Worm (Caenorhabditis elegans): ENCODE data around the gene W02H5.8.

Gene W02H5.8

ce11 chrV:2650980-2651379 lies 1.5 kb downstream of the W02H5.8 start:
- no peak for TF ChIP-seq efl-1 (optimal IDR thresholded peaks at IDR 0.05)
- peak in 1 of 2 experiments; percentile 49 for TF ChIP-seq efl-1 (GFP tag; optimal IDR thresholded peaks at IDR 0.05 in 1 of 2)
- no peak for TF ChIP-seq unc-86 (tag; optimal IDR thresholded peaks at IDR 0.05)

- TF ChIP-seq unc-130 (tag; optimal IDR thresholded peaks at IDR 0.05), result no peak
- TF ChIP-seq sup-37 (GFP tag; optimal IDR thresholded peaks at IDR 0.05), result no peak
- TF ChIP-seq Y116A8C.19 (tag; optimal IDR thresholded peaks at IDR 0.05; ENCODE audit: borderline replicate concordance), result no peak
- no peak for TF ChIP-seq snpc-4 (tag; optimal IDR thresholded peaks at IDR 0.05)
- TF ChIP-seq dsc-1 (tag; optimal IDR thresholded peaks at IDR 0.05), result no peak
- TF ChIP-seq zip-4 (GFP tag; optimal IDR thresholded peaks at IDR 0.05), result no peak
- no peak for TF ChIP-seq fkh-10 (GFP tag; optimal IDR thresholded peaks at IDR 0.05)
- TF ChIP-seq C34B4.2 (tag; optimal IDR thresholded peaks at IDR 0.05), result no peak
- no peak for TF ChIP-seq jun-1 (tag; optimal IDR thresholded peaks at IDR 0.05)
- no peak for TF ChIP-seq lin-35 (GFP tag; optimal IDR thresholded peaks at IDR 0.05)
- TF ChIP-seq ztf-11 (tag; optimal IDR thresholded peaks at IDR 0.05), result no peak
- TF ChIP-seq lin-15B (tag; optimal IDR thresholded peaks at IDR 0.05), result no peak
- no peak for TF ChIP-seq aha-1 (tag; optimal IDR thresholded peaks at IDR 0.05)
- no peak for TF ChIP-seq vab-15 (tag; optimal IDR thresholded peaks at IDR 0.05)
These were observed 5.1 kb downstream of the W02H5.8 start for ce11 chrV:2647222-2647796.

DNA sequence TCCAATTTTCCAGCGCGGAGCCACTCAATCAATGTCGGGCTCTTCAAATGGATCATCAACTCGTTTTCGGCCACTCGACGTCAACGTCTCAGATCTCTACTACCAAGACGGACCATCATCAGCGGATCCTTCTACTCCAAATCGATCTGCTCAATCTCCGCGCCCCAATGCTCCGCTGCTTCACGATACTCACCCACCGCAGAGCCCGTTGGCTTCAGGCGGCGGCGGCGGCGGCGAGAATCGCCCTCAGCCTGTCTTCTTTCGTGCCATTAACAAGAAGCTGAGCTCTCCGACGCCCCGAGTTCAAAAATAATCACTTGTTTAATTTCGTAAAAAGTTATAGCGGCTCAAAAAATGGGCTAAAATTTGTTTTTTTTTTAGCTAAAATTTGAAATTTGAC lies 6.4 kb downstream of the W02H5.8 start:
- TF ChIP-seq unc-130 (tag; optimal IDR thresholded peaks at IDR 0.05) (no peak), pqm-1 (tag; optimal IDR thresholded peaks at IDR 0.05) (no peak), alr-1 (tag; optimal IDR thresholded peaks at IDR 0.05; ENCODE audit: borderline replicate concordance) (no peak), lin-39 (tag; optimal IDR thresholded peaks at IDR 0.05) (no peak), lin-13 (GFP tag; optimal IDR thresholded peaks at IDR 0.05) (no peak), hpl-2 (GFP tag; optimal IDR thresholded peaks at IDR 0.05) (no peak), C04F5.9 (tag; optimal IDR thresholded peaks at IDR 0.05) (no peak), nhr-28 (tag; optimal IDR thresholded peaks at IDR 0.05) (no peak), tlp-1 (tag; optimal IDR thresholded peaks at IDR 0.05) (no peak), ama-1 (optimal IDR thresholded peaks at IDR 0.05) (no peak), zag-1 (tag; optimal IDR thresholded peaks at IDR 0.05) (no peak), dpl-1 (GFP tag; optimal IDR thresholded peaks at IDR 0.05) (no peak), grh-1 (GFP tag; IDR thresholded peaks at IDR 0.05) (no peak), mdl-1 (tag; optimal IDR thresholded peaks at IDR 0.05) (no peak), nhr-71 (tag; optimal IDR thresholded peaks at IDR 0.05) (no peak), tbx-2 (tag; optimal IDR thresholded peaks at IDR 0.05) (no peak), ceh-63 (GFP tag; optimal IDR thresholded peaks at IDR 0.05) (no peak)

ce11 chrV:2639506-2639905 lies 13.0 kb downstream of the W02H5.8 start:
- TF ChIP-seq ceh-88 (GFP tag; IDR thresholded peaks at IDR 0.05) (no peak), nhr-12 (tag; optimal IDR thresholded peaks at IDR 0.05) (no peak), grh-1 (GFP tag; IDR thresholded peaks at IDR 0.05) (no peak), elt-3 (tag; optimal IDR thresholded peaks at IDR 0.05) (no peak), dpl-1 (GFP tag; optimal IDR thresholded peaks at IDR 0.05) (peak in 1 of 3 experiments; percentile 1), efl-1 (optimal IDR thresholded peaks at IDR 0.05) (no peak), efl-1 (GFP tag; optimal IDR thresholded peaks at IDR 0.05 in 1 of 2) (peak in 1 of 2 experiments; percentile 10), vab-15 (tag; optimal IDR thresholded peaks at IDR 0.05) (no peak), alr-1 (tag; optimal IDR thresholded peaks at IDR 0.05; ENCODE audit: borderline replicate concordance) (no peak), snpc-4 (tag; optimal IDR thresholded peaks at IDR 0.05) (no peak), nhr-84 (tag; optimal IDR thresholded peaks at IDR 0.05) (no peak), tlp-1 (tag; optimal IDR thresholded peaks at IDR 0.05) (no peak), lsy-2 (tag; optimal IDR thresholded peaks at IDR 0.05) (no peak), isw-1 (GFP tag; IDR thresholded peaks at IDR 0.05) (no peak), sup-37 (GFP tag; optimal IDR thresholded peaks at IDR 0.05) (no peak)
